Fruit fly (Drosophila melanogaster) whole organism, embryonic: ENCODE data around the gene RabX4.

Source experiments
- ATbp ChIP-seq: fragments of 200-800 bp; sonication (Bioruptor generic); optimal IDR thresholded peaks from 2 replicates; lab custom pipeline; 2017; ENCODE audit warnings: missing biosample characterization, mild to moderate bottlenecking, missing genetic modification characterization, missing genetic modification reagents
- Abd-B ChIP-seq: fragments of 200-800 bp; sonication (Bioruptor generic); optimal IDR thresholded peaks from 2 replicates; lab custom pipeline; 2018; ENCODE audit warnings: missing biosample characterization, mild to moderate bottlenecking, missing genetic modification characterization, moderate library complexity
- B-H1 ChIP-seq: fragments of 200-800 bp; sonication (Bioruptor generic); IDR thresholded peaks from 3 replicates; pipeline ENCODE4 v1.3.6; 2022; ENCODE audit warnings: missing biosample characterization, missing genetic modification characterization
- Bgb ChIP-seq: fragments of 200-800 bp; sonication (Bioruptor generic); IDR thresholded peaks from 2 replicates; pipeline ENCODE4 v1.3.6; 2022; ENCODE audit warnings: missing biosample characterization, missing genetic modification characterization; ENCODE audit not compliant: partially characterized antibody
- Blimp-1 ChIP-seq: fragments of 200-800 bp; sonication (Bioruptor generic); optimal IDR thresholded peaks from 3 replicates; lab custom pipeline; 2018; ENCODE audit warnings: missing biosample characterization, missing genetic modification characterization, mild to moderate bottlenecking, moderate library complexity, missing genetic modification reagents
- CG10366 ChIP-seq: fragments of 200-800 bp; sonication (Bioruptor generic); IDR thresholded peaks from 2 replicates; pipeline ENCODE4 v1.3.6; 2022; ENCODE audit warnings: missing biosample characterization, missing genetic modification characterization
- CG10959 ChIP-seq: fragments of 200-800 bp; sonication (Bioruptor generic); IDR thresholded peaks from 2 replicates; pipeline ENCODE4 v1.3.6; 2022; ENCODE audit warnings: missing biosample characterization, missing genetic modification characterization
- CG12299 ChIP-seq: fragments of 200-800 bp; sonication (Bioruptor generic); optimal IDR thresholded peaks from 2 replicates; lab custom pipeline; 2018; ENCODE audit warnings: missing biosample characterization, mild to moderate bottlenecking, missing genetic modification characterization
- CG13624 ChIP-seq: fragments of 200-800 bp; sonication (Bioruptor generic); optimal IDR thresholded peaks from 2 replicates; lab custom pipeline; 2016; ENCODE audit warnings: missing biosample characterization, missing genetic modification characterization
- CG15073 ChIP-seq: fragments of 200-800 bp; sonication (Bioruptor generic); optimal IDR thresholded peaks from 2 replicates; lab custom pipeline; 2016; ENCODE audit warnings: missing biosample characterization, missing genetic modification characterization
- CG15479 ChIP-seq: fragments of 200-800 bp; sonication (Bioruptor generic); optimal IDR thresholded peaks from 3 replicates; lab custom pipeline; 2019; ENCODE audit warnings: missing biosample characterization, mild to moderate bottlenecking, missing genetic modification characterization, moderate library complexity
- CG15696 ChIP-seq: fragments of 200-800 bp; sonication (Bioruptor generic); optimal IDR thresholded peaks from 2 replicates; lab custom pipeline; 2019; ENCODE audit warnings: missing biosample characterization, mild to moderate bottlenecking, missing genetic modification characterization, moderate library complexity
- CG1603 ChIP-seq: fragments of 200-800 bp; sonication (Bioruptor generic); optimal IDR thresholded peaks from 2 replicates; lab custom pipeline; 2019; ENCODE audit warnings: missing biosample characterization, mild to moderate bottlenecking, missing genetic modification characterization, moderate library complexity
- CG16779 ChIP-seq: fragments of 200-800 bp; sonication (Bioruptor generic); IDR thresholded peaks from 2 replicates; pipeline ENCODE4 v1.3.6; 2022; ENCODE audit warnings: missing biosample characterization, missing genetic modification characterization
- CG1832 ChIP-seq: fragments of 200-800 bp; sonication (Bioruptor generic); optimal IDR thresholded peaks from 2 replicates; lab custom pipeline; 2017; ENCODE audit warnings: missing biosample characterization, mild to moderate bottlenecking, missing genetic modification characterization, inconsistent platforms
- CG2889 ChIP-seq: fragments of 200-800 bp; sonication (Bioruptor generic); IDR thresholded peaks from 3 replicates; pipeline ENCODE4 v1.3.6; 2022; ENCODE audit warnings: missing biosample characterization, missing genetic modification characterization
- CG30403 ChIP-seq: fragments of 200-800 bp; sonication (Bioruptor generic); optimal IDR thresholded peaks from 3 replicates; lab custom pipeline; 2016; ENCODE audit warnings: missing biosample characterization, missing genetic modification characterization
- CG32532 ChIP-seq: fragments of 200-800 bp; sonication (Bioruptor generic); IDR thresholded peaks from 2 replicates; pipeline ENCODE4 v1.3.6; 2022; ENCODE audit warnings: missing biosample characterization, missing genetic modification characterization
- CG34422 ChIP-seq: fragments of 200-800 bp; sonication (Bioruptor generic); IDR thresholded peaks from 3 replicates; pipeline ENCODE4 v1.3.6; 2022; ENCODE audit warnings: missing biosample characterization, missing genetic modification characterization
- CG3726 ChIP-seq: fragments of 200-800 bp; sonication (Bioruptor generic); IDR thresholded peaks from 3 replicates; pipeline ENCODE4, ENCODE4 v1.3.6; 2022; ENCODE audit warnings: missing biosample characterization, missing genetic modification characterization
- CG6254 ChIP-seq: fragments of 200-800 bp; sonication (Bioruptor generic); optimal IDR thresholded peaks from 3 replicates; lab custom pipeline; 2017; ENCODE audit warnings: mild to moderate bottlenecking, missing biosample characterization, missing genetic modification reagents, missing genetic modification characterization
- CG7963 ChIP-seq: fragments of 200-800 bp; sonication (Bioruptor generic); IDR thresholded peaks from 3 replicates; pipeline ENCODE4 v1.3.6; 2022; ENCODE audit warnings: missing biosample characterization, missing genetic modification characterization; ENCODE audit not compliant: partially characterized antibody
- CG8290 ChIP-seq, 3 experiments: fragments of 200-800 bp; sonication (Bioruptor generic); optimal IDR thresholded peaks; 2 replicates each; lab custom pipeline; 2016 to 2019; ENCODE audit warnings: missing biosample characterization in 3 of 3, missing genetic modification characterization in 3 of 3, mild to moderate bottlenecking in 2 of 3, moderate library complexity in 1 of 3
- CG8765 ChIP-seq: fragments of 200-800 bp; sonication (Bioruptor generic); IDR thresholded peaks from 2 replicates; pipeline ENCODE4 v1.3.6; 2022; ENCODE audit warnings: missing biosample characterization, missing genetic modification characterization
- CG8944 ChIP-seq: fragments of 200-800 bp; sonication (Bioruptor generic); optimal IDR thresholded peaks from 3 replicates; lab custom pipeline; 2016; ENCODE audit warnings: missing biosample characterization, missing genetic modification characterization
- Deaf1 ChIP-seq: fragments of 200-800 bp; optimal IDR thresholded peaks from 3 replicates; lab custom pipeline; 2019; ENCODE audit warnings: missing biosample characterization, mild to moderate bottlenecking, missing genetic modification characterization, moderate library complexity
- Ets97D ChIP-seq: fragments of 200-800 bp; sonication (Bioruptor generic); optimal IDR thresholded peaks from 3 replicates; lab custom pipeline; 2016; ENCODE audit warnings: missing biosample characterization, missing genetic modification characterization
- Gug ChIP-seq: fragments of 200-800 bp; sonication (Bioruptor generic); IDR thresholded peaks from 4 replicates; pipeline ENCODE4 v1.3.6; 2022; ENCODE audit warnings: missing biosample characterization, missing genetic modification characterization
- Hand ChIP-seq: fragments of 200-800 bp; sonication (Bioruptor generic); optimal IDR thresholded peaks from 2 replicates; lab custom pipeline; 2017; ENCODE audit warnings: mild to moderate bottlenecking, missing biosample characterization, missing genetic modification reagents, missing genetic modification characterization
- Hmr ChIP-seq: fragments of 200-800 bp; sonication (Bioruptor generic); optimal IDR thresholded peaks from 3 replicates; lab custom pipeline; 2017; ENCODE audit warnings: mild to moderate bottlenecking, missing biosample characterization, missing genetic modification reagents, missing genetic modification characterization
- Nf-YA ChIP-seq: fragments of 200-800 bp; sonication (Bioruptor generic); IDR thresholded peaks from 2 replicates; pipeline ENCODE4 v1.3.6; 2022; ENCODE audit warnings: missing biosample characterization, missing genetic modification characterization
- NfI ChIP-seq: fragments of 200-800 bp; sonication (Bioruptor generic); optimal IDR thresholded peaks from 3 replicates; lab custom pipeline; 2018; ENCODE audit warnings: missing biosample characterization, mild to moderate bottlenecking, missing genetic modification characterization, moderate library complexity
- Oaz ChIP-seq: fragments of 200-800 bp; sonication (Bioruptor generic); IDR thresholded peaks from 2 replicates; pipeline ENCODE4 v1.3.6; 2022; ENCODE audit warnings: missing biosample characterization, missing genetic modification characterization
- Opbp ChIP-seq: fragments of 200-800 bp; sonication (Bioruptor generic); IDR thresholded peaks from 3 replicates; pipeline ENCODE4 v1.3.6; 2022; ENCODE audit warnings: missing biosample characterization, missing genetic modification characterization; ENCODE audit not compliant: partially characterized antibody
- chm ChIP-seq: fragments of 200-800 bp; sonication (Bioruptor generic); IDR thresholded peaks from 2 replicates; pipeline ENCODE4 v1.3.6; 2022; ENCODE audit warnings: missing biosample characterization, missing genetic modification characterization
- crol ChIP-seq: fragments of 200-800 bp; sonication (Bioruptor generic); IDR thresholded peaks from 2 replicates; pipeline ENCODE4 v1.3.6; 2022; ENCODE audit warnings: missing biosample characterization, missing genetic modification characterization
- disco-r ChIP-seq: fragments of 200-800 bp; sonication (Bioruptor generic); optimal IDR thresholded peaks from 2 replicates; lab custom pipeline; 2016; ENCODE audit warnings: missing biosample characterization, missing genetic modification characterization
- emc ChIP-seq: fragments of 200-800 bp; sonication (Bioruptor generic); optimal IDR thresholded peaks from 2 replicates; lab custom pipeline; 2016; ENCODE audit warnings: missing biosample characterization, missing genetic modification characterization
- ems ChIP-seq: fragments of 200-800 bp; sonication (Bioruptor generic); optimal IDR thresholded peaks from 3 replicates; lab custom pipeline; 2016; ENCODE audit warnings: missing biosample characterization, missing genetic modification characterization
- esg ChIP-seq: fragments of 200-800 bp; sonication (Bioruptor generic); conservative IDR thresholded peaks from 2 replicates; pipeline ENCODE4 v1.3.6; 2022; ENCODE audit warnings: missing biosample characterization, missing genetic modification characterization
- ewg ChIP-seq: fragments of 200-800 bp; sonication (Bioruptor generic); optimal IDR thresholded peaks from 3 replicates; lab custom pipeline; 2017; ENCODE audit warnings: mild to moderate bottlenecking, missing biosample characterization, missing genetic modification reagents, missing genetic modification characterization
- kay ChIP-seq: fragments of 200-800 bp; sonication (Bioruptor generic); optimal IDR thresholded peaks from 2 replicates; lab custom pipeline; 2016; ENCODE audit warnings: missing biosample characterization, missing genetic modification characterization
- psq ChIP-seq: fragments of 200-800 bp; sonication (Bioruptor generic); optimal IDR thresholded peaks from 2 replicates; lab custom pipeline; 2017; ENCODE audit warnings: missing biosample characterization, missing genetic modification characterization
- schlank ChIP-seq: fragments of 200-800 bp; sonication (Bioruptor generic); optimal IDR thresholded peaks from 2 replicates; lab custom pipeline; 2018; ENCODE audit warnings: missing biosample characterization, mild to moderate bottlenecking, missing genetic modification characterization
- scrt ChIP-seq: fragments of 200-800 bp; sonication (Bioruptor generic); optimal IDR thresholded peaks from 2 replicates; lab custom pipeline; 2018; ENCODE audit warnings: missing biosample characterization, mild to moderate bottlenecking, missing genetic modification characterization, moderate library complexity
- sens-2 ChIP-seq: fragments of 200-800 bp; sonication (Bioruptor generic); IDR thresholded peaks from 2 replicates; pipeline ENCODE4 v1.3.6; 2022; ENCODE audit warnings: missing biosample characterization, missing genetic modification characterization
- sima ChIP-seq: fragments of 200-800 bp; sonication (Bioruptor generic); optimal IDR thresholded peaks from 2 replicates; lab custom pipeline; 2016; ENCODE audit warnings: missing biosample characterization, missing genetic modification characterization
- unpg ChIP-seq: fragments of 200-800 bp; sonication (Bioruptor generic); optimal IDR thresholded peaks from 3 replicates; lab custom pipeline; 2018; ENCODE audit warnings: missing biosample characterization, mild to moderate bottlenecking, missing genetic modification characterization, moderate library complexity
- vnd ChIP-seq: fragments of 200-800 bp; sonication (Bioruptor generic); IDR thresholded peaks from 3 replicates; pipeline ENCODE4 v1.3.6; 2022; ENCODE audit warnings: missing biosample characterization, missing genetic modification characterization; ENCODE audit not compliant: partially characterized antibody
- zf30C ChIP-seq: fragments of 200-800 bp; sonication (Bioruptor generic); optimal IDR thresholded peaks from 3 replicates; lab custom pipeline; 2018; ENCODE audit warnings: missing biosample characterization, mild to moderate bottlenecking, missing genetic modification characterization

Gene RabX4

dm6 chr3R:24812987-24813636, 15.1 kb downstream of the RabX4 start (continued):
- no peak for TF ChIP-seq sima (GFP tag; lab: Kevin White, UChicago)
- TF ChIP-seq Abd-B (GFP tag; lab: Kevin White, UChicago): no peak
- no peak for TF ChIP-seq CG1603 (tag; lab: Kevin White, UChicago)
- TF ChIP-seq Blimp-1: no peak
- no peak for TF ChIP-seq CG13624 (GFP tag; lab: Kevin White, UChicago)
- TF ChIP-seq vnd (GFP tag; lab: Robert Waterston, UW): no peak
- TF ChIP-seq CG2889 (GFP tag; lab: Robert Waterston, UW): no peak
- TF ChIP-seq schlank (tag; lab: Kevin White, UChicago): no peak
- no peak for TF ChIP-seq CG8765 (GFP tag; lab: Robert Waterston, UW)
- TF ChIP-seq ewg (GFP tag; lab: Kevin White, UChicago): peak; percentile 68
- no peak for TF ChIP-seq disco-r (GFP tag; lab: Kevin White, UChicago)
- TF ChIP-seq zf30C (GFP tag; lab: Kevin White, UChicago): no peak
- TF ChIP-seq CG15073 (GFP tag; lab: Kevin White, UChicago): no peak
- peak; percentile 81 for TF ChIP-seq scrt (GFP tag; lab: Kevin White, UChicago)
- TF ChIP-seq ems (GFP tag; lab: Kevin White, UChicago): no peak
- TF ChIP-seq CG10366 (GFP tag; lab: Robert Waterston, UW): no peak
- no peak for TF ChIP-seq B-H1 (GFP tag; lab: Robert Waterston, UW)
- TF ChIP-seq Opbp (GFP tag; lab: Robert Waterston, UW): no peak
- TF ChIP-seq CG16779 (GFP tag; lab: Robert Waterston, UW): no peak
- TF ChIP-seq Bgb (GFP tag; lab: Robert Waterston, UW): peak; percentile 32; the same call in 1 of the 2 replicates
- no peak for TF ChIP-seq Hmr
- TF ChIP-seq CG15479 (GFP tag; lab: Kevin White, UChicago): peak; percentile 58
- TF ChIP-seq CG7963: no peak
- peak; percentile 15; the same call in 1 of the 3 replicates for TF ChIP-seq CG34422 (GFP tag; lab: Robert Waterston, UW)
- no peak for TF ChIP-seq CG3726 (GFP tag; lab: Robert Waterston, UW)
- no peak for TF ChIP-seq Gug (GFP tag; lab: Robert Waterston, UW)
- TF ChIP-seq CG30403: no peak
- no peak for TF ChIP-seq CG12299 (tag; lab: Kevin White, UChicago)
- peak; percentile 8 for TF ChIP-seq Hand (GFP tag; lab: Kevin White, UChicago)
- no peak for TF ChIP-seq CG15696
- TF ChIP-seq Oaz: no peak
- TF ChIP-seq ATbp (GFP tag; lab: Kevin White, UChicago): no peak
- no peak for TF ChIP-seq CG1832
- no peak for TF ChIP-seq kay (GFP tag; lab: Kevin White, UChicago)
- TF ChIP-seq CG8290 (GFP tag; optimal IDR thresholded peaks at IDR 0.05; lab: Kevin White, UChicago): no peak
- peak in 1 of 2 experiments; percentile 20 for TF ChIP-seq CG8290 (tag; optimal IDR thresholded peaks at IDR 0.05; lab: Kevin White, UChicago)
- no peak for TF ChIP-seq CG6254 (GFP tag; lab: Kevin White, UChicago)
- no peak for TF ChIP-seq CG10959 (GFP tag; lab: Robert Waterston, UW)
- TF ChIP-seq crol (GFP tag; lab: Robert Waterston, UW): no peak
- TF ChIP-seq sens-2 (GFP tag; lab: Robert Waterston, UW): 0 out of 2 replicates have a peak, but pooled peaks have one; percentile 29
- no peak for TF ChIP-seq NfI
- no peak for TF ChIP-seq psq (GFP tag; lab: Kevin White, UChicago)
- no peak for TF ChIP-seq Nf-YA (GFP tag; lab: Robert Waterston, UW)
- TF ChIP-seq chm: 0 out of 2 replicates have a peak, but pooled peaks have one; percentile 20
- TF ChIP-seq Ets97D (GFP tag; lab: Kevin White, UChicago): no peak
- TF ChIP-seq unpg (GFP tag; lab: Kevin White, UChicago): no peak
- TF ChIP-seq Deaf1 (tag; lab: Kevin White, UChicago): no peak
- no peak for TF ChIP-seq esg (GFP tag; lab: Robert Waterston, UW)
- TF ChIP-seq emc (GFP tag; lab: Kevin White, UChicago): no peak
- TF ChIP-seq CG32532: no peak
- no peak for TF ChIP-seq CG8944
